Worm (Caenorhabditis elegans) whole organism, L1 larva: Measurements from ENCODE around the gene nhr-136.

ENCODE experiments used
- C16A3.4 ChIP-seq: fragments of 150-350 bp; optimal IDR thresholded peaks from 2 replicates; lab custom pipeline; 2014; ENCODE audit warnings: missing biosample characterization, missing genetic modification characterization
- F16B12.6 ChIP-seq: fragments of 150-350 bp; optimal IDR thresholded peaks from 2 replicates; lab custom pipeline; 2014; ENCODE audit warnings: missing biosample characterization, missing genetic modification characterization
- Y116A8C.19 ChIP-seq: sonication (generic microtip); optimal IDR thresholded peaks from 2 replicates; lab custom pipeline; 2016; ENCODE audit warnings: missing compliant biosample characterization, missing genetic modification characterization, borderline replicate concordance
- aly-2 ChIP-seq: fragments of 150-350 bp; optimal IDR thresholded peaks from 2 replicates; lab custom pipeline; 2014; ENCODE audit warnings: missing biosample characterization, missing genetic modification characterization
- ama-1 ChIP-seq: fragments of 150-350 bp; optimal IDR thresholded peaks from 2 replicates; lab custom pipeline; 2014
- blmp-1 ChIP-seq: fragments of 150-350 bp; optimal IDR thresholded peaks from 2 replicates; lab custom pipeline; 2014; ENCODE audit warnings: missing biosample characterization, missing genetic modification characterization
- ceh-82 ChIP-seq, 3 experiments: fragments of 150-350 bp in 1 of 3; sonication (generic microtip) in 2 of 3; optimal IDR thresholded peaks; 2 replicates each; lab custom pipeline; 2014 to 2017; ENCODE audit warnings: missing biosample characterization in 3 of 3, missing genetic modification characterization in 3 of 3
- ceh-88 ChIP-seq: fragments of 200-800 bp; sonication (Bioruptor generic); IDR thresholded peaks from 2 replicates; pipeline ENCODE4 v1.3.6; 2022; ENCODE audit warnings: missing genetic modification characterization, missing compliant biosample characterization
- ceh-90 ChIP-seq: sonication (generic microtip); optimal IDR thresholded peaks from 2 replicates; lab custom pipeline; 2016; ENCODE audit warnings: missing genetic modification characterization, missing compliant biosample characterization
- ces-1 ChIP-seq: fragments of 150-350 bp; optimal IDR thresholded peaks from 2 replicates; lab custom pipeline; 2014; ENCODE audit warnings: missing biosample characterization, missing genetic modification reagents, missing genetic modification characterization
- dpl-1 ChIP-seq, 3 experiments: fragments of 150-350 bp in 2 of 3; sonication (generic microtip) in 1 of 3; optimal IDR thresholded peaks; 2 replicates each; lab custom pipeline; 2014 to 2017; ENCODE audit warnings: missing biosample characterization in 3 of 3, missing genetic modification characterization in 3 of 3, missing genetic modification reagents in 3 of 3
- efl-1 ChIP-seq, 4 experiments: fragments of 150-350 bp; optimal IDR thresholded peaks in 3 of 4; peaks in 1 of 4; 1 replicate in 1 of 4; 2 replicates in 3 of 4; lab custom pipeline; 2014; ENCODE audit warnings: missing biosample characterization in 2 of 4, missing genetic modification characterization in 2 of 4, missing genetic modification reagents in 2 of 4
- efl-3 ChIP-seq: fragments of 200-800 bp; sonication (Bioruptor generic); optimal IDR thresholded peaks from 2 replicates; lab custom pipeline; 2018; ENCODE audit warnings: mild to moderate bottlenecking, missing genetic modification characterization, missing compliant biosample characterization
- egl-27 ChIP-seq, 2 experiments: fragments of 150-350 bp in 1 of 2; sonication (generic microtip); optimal IDR thresholded peaks; 3 replicates each; lab custom pipeline; 2017 to 2018; ENCODE audit warnings: missing biosample characterization in 2 of 2, missing genetic modification characterization in 2 of 2, missing genetic modification reagents in 2 of 2
- elt-2 ChIP-seq: sonication (generic microtip); optimal IDR thresholded peaks from 2 replicates; lab custom pipeline; 2016; ENCODE audit warnings: missing genetic modification characterization, mild to moderate bottlenecking, inconsistent platforms, missing compliant biosample characterization, missing genetic modification reagents
- elt-3 ChIP-seq, 6 experiments: fragments of 150-350 bp in 1 of 6; sonication (generic microtip); optimal IDR thresholded peaks; 2 replicates each; lab custom pipeline; 2017 to 2018; ENCODE audit warnings: missing biosample characterization in 6 of 6, missing genetic modification characterization in 6 of 6, inconsistent platforms in 1 of 6
- fkh-4 ChIP-seq: sonication (generic microtip); optimal IDR thresholded peaks from 2 replicates; lab custom pipeline; 2016; ENCODE audit warnings: missing compliant biosample characterization, missing genetic modification characterization, borderline replicate concordance
- fkh-8 ChIP-seq: sonication (generic microtip); optimal IDR thresholded peaks from 2 replicates; lab custom pipeline; 2016; ENCODE audit warnings: mild to moderate bottlenecking, missing genetic modification characterization, missing compliant biosample characterization
- hlh-17 ChIP-seq: fragments of 200-800 bp; sonication (Bioruptor generic); optimal IDR thresholded peaks from 2 replicates; lab custom pipeline; 2018; ENCODE audit warnings: missing genetic modification characterization, mild to moderate bottlenecking, missing compliant biosample characterization, moderate library complexity, borderline replicate concordance
- hpl-2 ChIP-seq: fragments of 150-350 bp; optimal IDR thresholded peaks from 2 replicates; lab custom pipeline; 2014; ENCODE audit warnings: missing biosample characterization, missing genetic modification reagents, missing genetic modification characterization
- irx-1 ChIP-seq: sonication (generic microtip); optimal IDR thresholded peaks from 2 replicates; lab custom pipeline; 2016; ENCODE audit warnings: missing genetic modification characterization, missing compliant biosample characterization
- lin-13 ChIP-seq: fragments of 150-350 bp; optimal IDR thresholded peaks from 2 replicates; lab custom pipeline; 2014; ENCODE audit warnings: missing biosample characterization, missing genetic modification reagents, missing genetic modification characterization
- lin-14 ChIP-seq: fragments of 200-800 bp; sonication (Bioruptor generic); optimal IDR thresholded peaks from 2 replicates; lab custom pipeline; 2018; ENCODE audit warnings: mild to moderate bottlenecking, missing genetic modification characterization, moderate library complexity, missing compliant biosample characterization
- lin-35 ChIP-seq, 2 experiments: fragments of 150-350 bp; optimal IDR thresholded peaks; 2 replicates each; lab custom pipeline; 2014; ENCODE audit warnings: missing biosample characterization in 2 of 2, missing genetic modification characterization in 2 of 2, missing genetic modification reagents in 2 of 2
- lin-39 ChIP-seq: fragments of 150-350 bp; optimal IDR thresholded peaks from 2 replicates; lab custom pipeline; 2014; ENCODE audit warnings: missing biosample characterization, missing genetic modification reagents, missing genetic modification characterization
- lir-3 ChIP-seq: sonication (generic microtip); optimal IDR thresholded peaks from 2 replicates; lab custom pipeline; 2016; ENCODE audit warnings: mild to moderate bottlenecking, missing genetic modification characterization, moderate library complexity, missing compliant biosample characterization; ENCODE audit not compliant: poor library complexity
- lsy-2 ChIP-seq, 2 experiments: fragments of 150-350 bp; optimal IDR thresholded peaks; 2 replicates each; lab custom pipeline; 2014; ENCODE audit warnings: missing biosample characterization in 2 of 2, missing genetic modification characterization in 2 of 2
- mab-9 ChIP-seq: fragments of 200-800 bp; sonication (Bioruptor generic); IDR thresholded peaks from 2 replicates; pipeline ENCODE4 v1.3.6; 2022; ENCODE audit warnings: missing genetic modification reagents, missing genetic modification characterization, missing compliant biosample characterization
- mdl-1 ChIP-seq, 2 experiments: fragments of 150-350 bp; optimal IDR thresholded peaks; 2 replicates each; lab custom pipeline; 2014 to 2017; ENCODE audit warnings: missing biosample characterization in 2 of 2, missing genetic modification characterization in 2 of 2, inconsistent platforms in 1 of 2
- nhr-11 ChIP-seq: fragments of 150-350 bp; optimal IDR thresholded peaks from 2 replicates; lab custom pipeline; 2014; ENCODE audit warnings: missing biosample characterization, missing genetic modification characterization
- nhr-12 ChIP-seq: sonication (generic microtip); optimal IDR thresholded peaks from 2 replicates; lab custom pipeline; 2017; ENCODE audit warnings: missing biosample characterization, missing genetic modification characterization
- nhr-19 ChIP-seq: fragments of 200-800 bp; sonication (Bioruptor generic); conservative IDR thresholded peaks from 2 replicates; pipeline ENCODE4 v1.3.6; 2022; ENCODE audit warnings: missing genetic modification characterization, missing compliant biosample characterization
- nhr-20 ChIP-seq: sonication (generic microtip); optimal IDR thresholded peaks from 2 replicates; lab custom pipeline; 2016; ENCODE audit warnings: mild to moderate bottlenecking, missing genetic modification characterization, missing compliant biosample characterization
- nhr-71 ChIP-seq: sonication (generic microtip); optimal IDR thresholded peaks from 2 replicates; lab custom pipeline; 2016; ENCODE audit warnings: mild to moderate bottlenecking, missing genetic modification characterization, moderate library complexity, missing compliant biosample characterization
- nhr-77 ChIP-seq: fragments of 150-350 bp; optimal IDR thresholded peaks from 2 replicates; lab custom pipeline; 2014; ENCODE audit warnings: missing biosample characterization, missing genetic modification characterization
- nhr-84 ChIP-seq: sonication (generic microtip); optimal IDR thresholded peaks from 2 replicates; lab custom pipeline; 2017; ENCODE audit warnings: missing biosample characterization, missing genetic modification characterization
- nhr-85 ChIP-seq: sonication (generic microtip); peaks from one replicate; lab custom pipeline; 2016; ENCODE audit warnings: missing genetic modification characterization, inconsistent platforms, missing compliant biosample characterization
- snpc-4 ChIP-seq: fragments of 150-350 bp; optimal IDR thresholded peaks from 2 replicates; lab custom pipeline; 2014; ENCODE audit warnings: missing biosample characterization, missing genetic modification characterization
- snu-23 ChIP-seq: sonication (generic microtip); optimal IDR thresholded peaks from 2 replicates; lab custom pipeline; 2016; ENCODE audit warnings: missing genetic modification characterization, missing compliant biosample characterization
- sup-37 ChIP-seq: fragments of 200-800 bp; sonication (Bioruptor generic); optimal IDR thresholded peaks from 2 replicates; lab custom pipeline; 2018; ENCODE audit warnings: mild to moderate bottlenecking, missing genetic modification characterization, missing compliant biosample characterization
- tbx-2 ChIP-seq: sonication (generic microtip); optimal IDR thresholded peaks from 2 replicates; lab custom pipeline; 2016; ENCODE audit warnings: missing genetic modification characterization, missing compliant biosample characterization
- unc-130 ChIP-seq: fragments of 150-350 bp; optimal IDR thresholded peaks from 2 replicates; lab custom pipeline; 2017; ENCODE audit warnings: missing biosample characterization, missing genetic modification characterization, inconsistent platforms
- unc-62 ChIP-seq: fragments of 150-350 bp; optimal IDR thresholded peaks from 2 replicates; lab custom pipeline; 2014; ENCODE audit warnings: missing biosample characterization, missing genetic modification reagents, missing genetic modification characterization
- unc-86 ChIP-seq: sonication (generic microtip); optimal IDR thresholded peaks from 2 replicates; lab custom pipeline; 2016; ENCODE audit warnings: missing genetic modification characterization, missing compliant biosample characterization
- vab-15 ChIP-seq: sonication (generic microtip); optimal IDR thresholded peaks from 2 replicates; lab custom pipeline; 2017; ENCODE audit warnings: missing genotype, mild to moderate bottlenecking, missing genetic modification characterization, missing compliant biosample characterization
- zip-4 ChIP-seq: fragments of 200-800 bp; sonication (Bioruptor generic); optimal IDR thresholded peaks from 2 replicates; lab custom pipeline; 2018; ENCODE audit warnings: mild to moderate bottlenecking, missing genetic modification characterization, moderate library complexity, missing compliant biosample characterization
- ztf-11 ChIP-seq, 2 experiments: sonication (generic microtip); optimal IDR thresholded peaks; 2 replicates each; lab custom pipeline; 2016 to 2017; ENCODE audit warnings: missing genetic modification characterization in 2 of 2, missing biosample characterization in 1 of 2, missing compliant biosample characterization in 1 of 2
- ztf-4 ChIP-seq: fragments of 150-350 bp; optimal IDR thresholded peaks from 2 replicates; lab custom pipeline; 2014; ENCODE audit warnings: missing biosample characterization, missing genetic modification characterization

Gene nhr-136

ce11 chrV:12106841-12107240 lies at the start of gene nhr-136:
Gene nhr-136 (plus strand): TSS chrV:12107141.
- TF ChIP-seq nhr-71 (tag; lab: Kevin White, UChicago) (no peak), fkh-4 (tag; lab: Kevin White, UChicago) (no peak), tbx-2 (tag; lab: Kevin White, UChicago) (no peak), vab-15 (tag; lab: Kevin White, UChicago) (no peak), unc-86 (no peak), nhr-20 (tag; lab: Kevin White, UChicago) (peak; percentile 21), unc-62 (GFP tag; lab: Kevin White, UChicago) (no peak), unc-130 (no peak), dpl-1 (GFP tag; optimal IDR thresholded peaks at IDR 0.05; lab: Kevin White, UChicago) (no peak), irx-1 (tag; lab: Kevin White, UChicago) (no peak), aly-2 (tag; lab: Kevin White, UChicago) (no peak), nhr-77 (no peak), elt-3 (tag; optimal IDR thresholded peaks at IDR 0.05; lab: Kevin White, UChicago) (no peak), fkh-8 (tag; lab: Kevin White, UChicago) (no peak), hlh-17 (GFP tag; lab: Kevin White, UChicago) (no peak), snpc-4 (tag; lab: Kevin White, UChicago) (no peak), ztf-11 (tag; optimal IDR thresholded peaks at IDR 0.05; lab: Kevin White, UChicago) (no peak), mdl-1 (tag; optimal IDR thresholded peaks at IDR 0.05; lab: Kevin White, UChicago) (no peak), lsy-2 (tag; optimal IDR thresholded peaks at IDR 0.05; lab: Kevin White, UChicago) (peak in 1 of 2 experiments; percentile 5), snu-23 (GFP tag; lab: Kevin White, UChicago) (peak; percentile 7), efl-1 (optimal IDR thresholded peaks at IDR 0.05; lab: Kevin White, UChicago) (no peak), efl-1 (GFP tag; optimal IDR thresholded peaks at IDR 0.05 in 1 of 2; lab: Kevin White, UChicago) (peak in 1 of 2 experiments; percentile 53), mab-9 (no peak), F16B12.6 (tag; lab: Kevin White, UChicago) (no peak), nhr-85 (tag; lab: Kevin White, UChicago) (no peak), ztf-4 (tag; lab: Kevin White, UChicago) (no peak), lin-14 (GFP tag; lab: Kevin White, UChicago) (peak; percentile 34), ces-1 (GFP tag; lab: Kevin White, UChicago) (no peak), nhr-11 (tag; lab: Kevin White, UChicago) (no peak), elt-2 (no peak), sup-37 (GFP tag; lab: Kevin White, UChicago) (no peak), zip-4 (GFP tag; lab: Kevin White, UChicago) (no peak), hpl-2 (no peak), efl-3 (GFP tag; lab: Kevin White, UChicago) (no peak), lir-3 (tag; lab: Kevin White, UChicago) (no peak), blmp-1 (peak; percentile 75), lin-35 (GFP tag; optimal IDR thresholded peaks at IDR 0.05; lab: Kevin White, UChicago) (peak in 1 of 2 experiments; percentile 47), lin-13 (GFP tag; lab: Kevin White, UChicago) (no peak), lin-39 (tag; lab: Kevin White, UChicago) (no peak), Y116A8C.19 (tag; lab: Kevin White, UChicago) (no peak), nhr-84 (tag; lab: Kevin White, UChicago) (no peak), ceh-82 (tag; optimal IDR thresholded peaks at IDR 0.05; lab: Kevin White, UChicago) (peak in 1 of 3 experiments; percentile 18), ama-1 (no peak), ceh-90 (tag; lab: Kevin White, UChicago) (no peak), nhr-19 (no peak), nhr-12 (no peak), ceh-88 (GFP tag; lab: Robert Waterston, UW) (no peak), C16A3.4 (tag; lab: Kevin White, UChicago) (no peak), egl-27 (tag; optimal IDR thresholded peaks at IDR 0.05; lab: Kevin White, UChicago) (no peak)
